Fruit fly (Drosophila melanogaster): Measurements from ENCODE around the gene Hsp70Ba.

DNA sequence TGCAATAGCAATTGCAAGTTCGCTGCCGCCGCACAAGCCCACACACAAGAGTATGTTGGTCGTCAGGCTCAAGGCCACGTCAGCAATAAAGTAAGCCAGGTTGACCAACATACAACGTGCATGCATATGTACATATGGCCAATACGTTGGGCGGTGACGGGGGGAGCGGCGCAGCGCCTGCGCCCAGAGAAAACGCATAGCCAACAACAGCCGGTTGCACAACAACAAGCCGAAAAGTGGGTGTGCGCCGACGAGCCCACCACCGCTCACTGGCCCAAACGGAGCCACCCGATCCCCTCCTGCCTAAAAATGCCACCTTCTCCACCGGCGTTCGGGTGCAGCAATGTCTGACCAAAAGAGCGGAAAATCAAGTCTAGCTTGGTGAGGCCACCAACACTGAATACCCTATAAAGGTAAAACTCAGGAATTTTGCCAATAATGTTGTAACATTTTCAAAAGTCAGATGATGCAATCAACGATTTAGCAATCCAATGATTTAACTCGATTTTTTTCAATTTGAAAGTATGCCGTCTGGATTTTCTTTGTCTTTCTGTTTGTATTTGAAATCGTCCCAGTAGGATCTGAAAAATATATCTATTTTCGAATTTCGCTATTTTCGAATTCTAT, 15.6 kb downstream of the Hsp70Ba start, which contains the start of gene CG5509:
- TF ChIP-seq Sin3A (optimal IDR thresholded peaks at IDR 0.05) (no peak), psq (optimal IDR thresholded peaks at IDR 0.05) (no peak), h (optimal IDR thresholded peaks at IDR 0.05) (no peak), insv (optimal IDR thresholded peaks at IDR 0.05) (no peak), Myc (optimal IDR thresholded peaks at IDR 0.05) (no peak), ttk (optimal IDR thresholded peaks at IDR 0.05) (no peak)
